Worm (Caenorhabditis elegans): ENCODE data around the gene gstk-1.

DNA sequence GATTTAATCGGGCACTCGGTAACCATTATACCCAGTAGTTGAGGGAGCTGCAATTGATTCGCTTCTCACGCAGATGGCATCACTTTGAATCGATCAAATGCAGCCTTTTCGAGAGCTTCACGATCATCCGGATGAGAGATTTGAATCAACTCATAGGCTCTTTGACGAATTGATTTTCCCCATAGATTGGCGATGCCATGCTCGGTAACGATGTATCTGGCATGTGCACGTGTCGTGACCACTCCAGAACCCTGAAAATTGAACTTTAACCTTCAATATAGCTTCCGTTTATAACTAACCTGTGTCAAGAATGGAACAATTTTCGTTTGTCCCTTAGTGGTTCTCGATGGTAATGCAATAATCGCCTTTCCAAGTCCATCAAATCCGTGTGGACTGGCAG, 27.7 kb downstream of the gstk-1 start:
- no peak for TF ChIP-seq unc-62 (GFP tag; optimal IDR thresholded peaks at IDR 0.05)
- TF ChIP-seq hlh-1 (tag; optimal IDR thresholded peaks at IDR 0.05) = no peak
- no peak for TF ChIP-seq nhr-237 (tag; optimal IDR thresholded peaks at IDR 0.05)
- TF ChIP-seq nhr-28 (tag; optimal IDR thresholded peaks at IDR 0.05) = no peak
- no peak for TF ChIP-seq flh-1 (GFP tag; optimal IDR thresholded peaks at IDR 0.05)
- no peak for TF ChIP-seq unc-39 (tag; optimal IDR thresholded peaks at IDR 0.05)
- no peak for TF ChIP-seq unc-120 (tag; optimal IDR thresholded peaks at IDR 0.05; ENCODE audit: poor library complexity, severe bottlenecking)
- TF ChIP-seq elt-1 (tag; optimal IDR thresholded peaks at IDR 0.05; ENCODE audit: borderline replicate concordance, insufficient read depth) = no peak
- no peak for TF ChIP-seq drap-1 (GFP tag; optimal IDR thresholded peaks at IDR 0.05)
- no peak for TF ChIP-seq sem-2 (GFP tag; optimal IDR thresholded peaks at IDR 0.05)
- no peak for TF ChIP-seq lin-32 (GFP tag; optimal IDR thresholded peaks at IDR 0.05)

Data from whole organism, mixed stage, embryonic.